Worm (Caenorhabditis elegans): ENCODE measurements around the gene gst-36.

DNA sequence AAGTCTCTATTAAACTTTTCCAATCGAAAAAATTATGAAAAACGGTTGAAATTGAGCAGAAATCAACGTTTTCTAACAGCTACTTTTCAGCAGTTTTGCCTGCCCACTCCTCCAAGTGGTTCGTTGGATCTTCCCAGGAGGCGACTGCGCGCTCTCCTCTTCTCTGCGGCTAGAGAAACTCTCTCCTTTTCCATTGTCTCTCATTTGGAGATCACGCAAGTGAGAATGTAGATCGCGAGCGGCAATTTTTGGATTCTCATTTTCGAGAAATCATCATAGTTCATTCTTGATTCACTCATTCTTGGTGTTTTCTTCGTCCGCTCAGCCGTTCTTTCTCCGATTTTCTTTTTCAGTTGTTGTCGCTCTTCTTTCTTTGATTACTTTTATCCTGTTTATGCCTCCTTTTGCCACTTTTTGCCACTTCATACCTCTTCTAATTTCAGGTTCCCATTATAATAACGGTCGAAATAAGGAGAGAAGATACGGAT, 21.1 kb upstream of the gst-36 start, which contains the start of gene mrp-4:
- TF ChIP-seq tbx-37 (GFP tag; conservative IDR thresholded peaks at IDR 0.05): no peak
- no peak for TF ChIP-seq B0310.2 (tag; optimal IDR thresholded peaks at IDR 0.05)
- TF ChIP-seq pes-1 (GFP tag; IDR thresholded peaks at IDR 0.05): no peak

Data from whole organism, early embryonic.